Worm (Caenorhabditis elegans) whole organism, L4/young adult: ENCODE data around the gene npax-2.

Source experiments
- W03F9.2 ChIP-seq: fragments of 150-350 bp; optimal IDR thresholded peaks from 2 replicates; lab custom pipeline; 2014; ENCODE audit warnings: missing biosample characterization, missing genetic modification characterization
- dao-5 ChIP-seq: sonication (generic microtip); optimal IDR thresholded peaks from 2 replicates; lab custom pipeline; 2016; ENCODE audit warnings: missing genotype, missing genetic modification characterization, moderate library complexity, missing compliant biosample characterization
- him-1 ChIP-seq: sonication (generic microtip); optimal IDR thresholded peaks from 2 replicates; lab custom pipeline; 2016; ENCODE audit warnings: missing genotype, missing genetic modification reagents, missing genetic modification characterization, missing compliant biosample characterization

- TF ChIP-seq W03F9.2 (tag; lab: Kevin White, UChicago) (no peak), dao-5 (tag; lab: Kevin White, UChicago) (no peak), him-1 (tag; lab: Kevin White, UChicago) (no peak)
Observed at ce11 chrX:2180588-2180987, 30.7 kb upstream of the npax-2 start, which contains the start of gene F48B9.1.
